Worm (Caenorhabditis elegans): ENCODE results near the gene lin-25.

ce11 chrV:12607113-12607512 is 42.6 kb upstream of the lin-25 start, which contains the start of gene erg-28:
- TF ChIP-seq ccch-3 (GFP tag; optimal IDR thresholded peaks at IDR 0.05) (no peak), lin-54 (GFP tag; optimal IDR thresholded peaks at IDR 0.05) (no peak), T26A5.8 (tag; optimal IDR thresholded peaks at IDR 0.05) (no peak), him-1 (tag; optimal IDR thresholded peaks at IDR 0.05) (peak; percentile 29), ceh-40 (GFP tag; IDR thresholded peaks at IDR 0.05) (no peak), attf-5 (GFP tag; optimal IDR thresholded peaks at IDR 0.05) (no peak), ceh-58 (GFP tag; IDR thresholded peaks at IDR 0.05) (no peak), madf-6 (GFP tag; IDR thresholded peaks at IDR 0.05) (no peak), pha-4 (tag; optimal IDR thresholded peaks at IDR 0.05) (no peak), madf-3 (GFP tag; IDR thresholded peaks at IDR 0.05) (no peak)
